Worm (Caenorhabditis elegans) whole organism, young adult: ENCODE data around the gene col-168.

ENCODE experiments used
- B0261.1 ChIP-seq: sonication (generic microtip); optimal IDR thresholded peaks from 2 replicates; lab custom pipeline; 2016; ENCODE audit warnings: mild to moderate bottlenecking, missing genetic modification characterization, moderate library complexity, missing compliant biosample characterization
- B0336.3 ChIP-seq: fragments of 200-800 bp; sonication (Bioruptor generic); IDR thresholded peaks from 2 replicates; pipeline ENCODE4 v1.3.6; 2022; ENCODE audit warnings: missing genetic modification characterization, missing compliant biosample characterization
- F10E7.11 ChIP-seq: sonication (generic microtip); optimal IDR thresholded peaks from 2 replicates; lab custom pipeline; 2017; ENCODE audit warnings: mild to moderate bottlenecking, missing genetic modification characterization, moderate library complexity, missing compliant biosample characterization
- F57C9.4 ChIP-seq: sonication (generic microtip); optimal IDR thresholded peaks from 2 replicates; lab custom pipeline; 2017; ENCODE audit warnings: mild to moderate bottlenecking, missing genetic modification characterization, missing compliant biosample characterization
- T26A5.8 ChIP-seq: sonication (generic microtip); optimal IDR thresholded peaks from 2 replicates; lab custom pipeline; 2016; ENCODE audit warnings: missing genetic modification characterization, missing compliant biosample characterization
- Y53F4B.3 ChIP-seq: fragments of 200-800 bp; sonication (Bioruptor generic); IDR thresholded peaks from 2 replicates; pipeline ENCODE4 v1.3.6; 2022; ENCODE audit warnings: missing genetic modification reagents, missing genetic modification characterization, missing compliant biosample characterization
- akir-1 ChIP-seq: fragments of 200-800 bp; sonication (Bioruptor generic); optimal IDR thresholded peaks from 2 replicates; lab custom pipeline; 2018; ENCODE audit warnings: mild to moderate bottlenecking, missing genetic modification characterization, moderate library complexity, missing compliant biosample characterization
- aptf-3 ChIP-seq: fragments of 200-800 bp; sonication (Bioruptor generic); IDR thresholded peaks from 2 replicates; pipeline ENCODE4 v1.3.6; 2022; ENCODE audit warnings: missing genetic modification characterization, missing compliant biosample characterization
- attf-6 ChIP-seq: fragments of 200-800 bp; sonication (Bioruptor generic); IDR thresholded peaks from 2 replicates; pipeline ENCODE4 v1.3.6; 2022; ENCODE audit warnings: missing genetic modification reagents, missing genetic modification characterization, missing compliant biosample characterization
- ccch-3 ChIP-seq: fragments of 200-800 bp; sonication (Bioruptor generic); optimal IDR thresholded peaks from 2 replicates; lab custom pipeline; 2018; ENCODE audit warnings: mild to moderate bottlenecking, missing genetic modification characterization, missing compliant biosample characterization
- ceh-58 ChIP-seq: fragments of 200-800 bp; sonication (Bioruptor generic); IDR thresholded peaks from 2 replicates; pipeline ENCODE4 v1.3.6; 2022; ENCODE audit warnings: missing genetic modification characterization, missing compliant biosample characterization
- ceh-91 ChIP-seq: fragments of 200-800 bp; sonication (Bioruptor generic); IDR thresholded peaks from 2 replicates; pipeline ENCODE4 v1.3.6; 2022; ENCODE audit warnings: missing genetic modification reagents, missing genetic modification characterization, missing compliant biosample characterization
- dpl-1 ChIP-seq: fragments of 150-350 bp; optimal IDR thresholded peaks from 2 replicates; lab custom pipeline; 2014; ENCODE audit warnings: missing biosample characterization, missing genetic modification reagents, missing genetic modification characterization
- egrh-3 ChIP-seq: fragments of 200-800 bp; sonication (Bioruptor generic); IDR thresholded peaks from 2 replicates; pipeline ENCODE4 v1.3.6; 2022; ENCODE audit warnings: missing genetic modification reagents, missing genetic modification characterization, missing compliant biosample characterization
- ekl-4 ChIP-seq: fragments of 200-800 bp; sonication (Bioruptor generic); IDR thresholded peaks from 2 replicates; pipeline ENCODE4 v1.3.6; 2022; ENCODE audit warnings: missing genetic modification reagents, missing genetic modification characterization, missing compliant biosample characterization
- fkh-3 ChIP-seq: sonication (generic microtip); optimal IDR thresholded peaks from 2 replicates; lab custom pipeline; 2016; ENCODE audit warnings: mild to moderate bottlenecking, missing genetic modification characterization, missing compliant biosample characterization
- hmg-1.2 ChIP-seq: fragments of 200-800 bp; sonication (Bioruptor generic); IDR thresholded peaks from 2 replicates; pipeline ENCODE4 v1.3.6; 2022; ENCODE audit warnings: missing genetic modification reagents, missing genetic modification characterization, missing compliant biosample characterization
- hrde-1 ChIP-seq: sonication (generic microtip); optimal IDR thresholded peaks from 2 replicates; lab custom pipeline; 2016; ENCODE audit warnings: missing genetic modification characterization, mild to moderate bottlenecking, missing compliant biosample characterization, moderate library complexity, missing genotype, missing genetic modification reagents, borderline replicate concordance
- hsf-1 ChIP-seq: fragments of 200-800 bp; sonication (Bioruptor generic); IDR thresholded peaks from 2 replicates; pipeline ENCODE4 v1.3.6; 2022; ENCODE audit warnings: missing genetic modification reagents, missing genetic modification characterization, missing compliant biosample characterization
- let-607 ChIP-seq, 2 experiments: fragments of 200-800 bp in 1 of 2; sonication (Bioruptor generic) in 1 of 2; sonication (generic microtip) in 1 of 2; optimal IDR thresholded peaks; 2 replicates each; lab custom pipeline; 2016 to 2018; ENCODE audit warnings: mild to moderate bottlenecking in 2 of 2, missing compliant biosample characterization in 2 of 2, missing genetic modification characterization in 2 of 2, moderate library complexity in 2 of 2, missing genotype in 1 of 2
- madf-10 ChIP-seq: sonication (generic microtip); optimal IDR thresholded peaks from 2 replicates; lab custom pipeline; 2016; ENCODE audit warnings: mild to moderate bottlenecking, missing genetic modification characterization, missing compliant biosample characterization
- madf-3 ChIP-seq: fragments of 200-800 bp; sonication (Bioruptor generic); IDR thresholded peaks from 2 replicates; pipeline ENCODE4 v1.3.6; 2022; ENCODE audit warnings: missing genetic modification reagents, missing genetic modification characterization, missing compliant biosample characterization
- mes-4 ChIP-seq: sonication (generic microtip); optimal IDR thresholded peaks from 2 replicates; lab custom pipeline; 2016; ENCODE audit warnings: missing genotype, missing genetic modification characterization, missing compliant biosample characterization
- mxl-1 ChIP-seq: sonication (generic microtip); optimal IDR thresholded peaks from 2 replicates; lab custom pipeline; 2016; ENCODE audit warnings: missing genetic modification characterization, missing compliant biosample characterization
- nfya-1 ChIP-seq: sonication (generic microtip); optimal IDR thresholded peaks from 2 replicates; lab custom pipeline; 2017; ENCODE audit warnings: antibody characterized with exemption, missing compliant biosample characterization, missing genetic modification characterization, borderline replicate concordance; ENCODE audit not compliant: insufficient read depth
- nhr-179 ChIP-seq: sonication (generic microtip); optimal IDR thresholded peaks from 2 replicates; lab custom pipeline; 2016; ENCODE audit warnings: mild to moderate bottlenecking, missing genetic modification characterization, missing compliant biosample characterization
- nhr-90 ChIP-seq: sonication (generic microtip); optimal IDR thresholded peaks from 2 replicates; lab custom pipeline; 2016; ENCODE audit warnings: missing genotype, mild to moderate bottlenecking, missing genetic modification characterization, missing compliant biosample characterization
- pbrm-1 ChIP-seq: fragments of 200-800 bp; sonication (Bioruptor generic); IDR thresholded peaks from 2 replicates; pipeline ENCODE4 v1.3.6; 2022; ENCODE audit warnings: missing genetic modification reagents, missing genetic modification characterization, missing compliant biosample characterization
- sea-2 ChIP-seq: fragments of 200-800 bp; sonication (Bioruptor generic); IDR thresholded peaks from 2 replicates; pipeline ENCODE4 v1.3.6; 2022; ENCODE audit warnings: missing genetic modification characterization, missing compliant biosample characterization
- snpc-4 ChIP-seq, 5 experiments: fragments of 150-350 bp in 1 of 5; sonication (generic microtip) in 4 of 5; optimal IDR thresholded peaks; 2 replicates each; lab custom pipeline; 2014 to 2018; ENCODE audit warnings: missing genetic modification characterization in 5 of 5, missing biosample characterization in 3 of 5, antibody characterized with exemption in 2 of 5, mild to moderate bottlenecking in 2 of 5, missing compliant biosample characterization in 2 of 5, missing genotype in 2 of 5, moderate library complexity in 2 of 5, missing genetic modification reagents in 1 of 5
- somi-1 ChIP-seq: fragments of 200-800 bp; sonication (Bioruptor generic); optimal IDR thresholded peaks from 2 replicates; lab custom pipeline; 2018; ENCODE audit warnings: mild to moderate bottlenecking, missing genetic modification characterization, missing compliant biosample characterization
- tbp1 ChIP-seq: fragments of 200-800 bp; sonication (Bioruptor generic); optimal IDR thresholded peaks from 2 replicates; lab custom pipeline; 2018; ENCODE audit warnings: mild to moderate bottlenecking, missing genetic modification characterization, missing compliant biosample characterization
- xnd-1 ChIP-seq: sonication (generic microtip); optimal IDR thresholded peaks from 2 replicates; lab custom pipeline; 2016; ENCODE audit warnings: missing genotype, missing genetic modification reagents, missing genetic modification characterization, missing compliant biosample characterization
- ztf-22 ChIP-seq: fragments of 200-800 bp; sonication (Bioruptor generic); optimal IDR thresholded peaks from 2 replicates; lab custom pipeline; 2018; ENCODE audit warnings: mild to moderate bottlenecking, missing genetic modification characterization, moderate library complexity, missing compliant biosample characterization
- ztf-25 ChIP-seq: fragments of 200-800 bp; sonication (Bioruptor generic); IDR thresholded peaks from 2 replicates; pipeline ENCODE4 v1.3.6; 2022; ENCODE audit warnings: missing genetic modification reagents, missing genetic modification characterization, missing compliant biosample characterization

col-168 gene

DNA sequence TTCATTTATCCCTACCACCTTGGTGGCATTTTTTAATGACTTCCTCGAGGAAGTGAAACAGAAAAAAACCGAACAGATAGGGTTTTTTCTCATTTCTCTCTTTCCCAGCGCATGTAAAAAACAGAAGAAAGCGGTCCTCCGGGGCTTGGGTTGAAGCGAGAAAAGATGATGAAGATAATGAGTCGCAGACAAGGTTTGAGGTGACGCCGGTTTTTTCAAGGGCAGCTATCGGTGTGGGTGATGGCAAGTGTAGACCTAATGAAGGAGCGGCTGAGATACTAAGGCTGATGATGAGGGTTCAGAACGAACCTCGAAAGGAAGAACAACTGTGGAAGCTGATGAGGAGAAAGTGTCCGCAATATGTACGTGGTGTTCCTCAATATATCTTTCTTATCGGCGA, 5.3 kb upstream of the col-168 start:
- TF ChIP-seq sea-2 (GFP tag; lab: Robert Waterston, UW) (no peak), hsf-1 (GFP tag; lab: Robert Waterston, UW) (0 out of 2 replicates have a peak, but pooled peaks have one; percentile 17), ceh-58 (GFP tag; lab: Robert Waterston, UW) (no peak), somi-1 (GFP tag; lab: Kevin White, UChicago) (no peak), snpc-4 (GFP tag; optimal IDR thresholded peaks at IDR 0.05; lab: Kevin White, UChicago) (no peak), snpc-4 (tag; optimal IDR thresholded peaks at IDR 0.05; lab: Kevin White, UChicago) (no peak)

DNA sequence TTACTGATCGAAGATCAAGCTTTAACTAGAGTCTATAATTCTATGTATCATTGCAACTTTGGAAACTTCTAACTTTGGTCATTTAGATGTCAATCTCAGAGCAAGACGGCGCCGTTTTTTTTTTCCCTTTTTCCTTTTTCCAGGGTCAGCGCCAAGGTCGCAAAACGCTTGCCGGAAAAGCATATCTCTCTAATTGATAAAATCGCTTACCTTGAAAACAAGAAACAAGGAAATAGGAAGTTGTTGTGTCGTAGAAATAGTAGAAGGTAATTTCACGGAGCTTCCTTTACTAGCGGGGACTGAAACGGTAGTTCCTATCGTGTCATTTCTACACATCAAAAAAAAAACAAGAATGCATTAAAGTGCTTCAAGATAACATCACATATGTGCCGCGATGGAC, 4.8 kb upstream of the col-168 start:
- TF ChIP-seq sea-2 (GFP tag; lab: Robert Waterston, UW) (no peak), mxl-1 (tag; lab: Kevin White, UChicago) (no peak), B0336.3 (GFP tag; lab: Robert Waterston, UW) (no peak), ztf-22 (no peak), ekl-4 (GFP tag; lab: Robert Waterston, UW) (no peak), Y53F4B.3 (no peak), let-607 (tag; optimal IDR thresholded peaks at IDR 0.05; lab: Kevin White, UChicago) (no peak), madf-10 (tag; lab: Kevin White, UChicago) (no peak)

DNA sequence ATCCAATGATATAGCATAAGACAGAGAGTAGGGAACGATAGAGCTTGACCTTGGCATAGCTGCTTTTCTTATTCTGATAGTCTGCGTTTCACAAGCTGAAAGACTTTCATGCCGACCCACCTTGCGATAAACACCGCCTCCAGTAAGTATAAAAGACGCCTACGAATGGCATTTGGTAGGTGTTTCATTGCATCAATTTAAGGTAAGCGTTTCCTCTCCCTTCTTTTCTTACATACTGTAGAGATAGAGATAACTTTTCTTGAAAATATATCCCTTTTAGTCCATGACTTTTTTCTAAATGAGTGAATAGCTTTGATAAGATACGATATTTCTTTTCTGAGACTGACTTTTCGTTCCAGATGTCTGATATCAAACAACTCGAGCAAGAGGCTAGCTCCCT, 3.1 kb upstream of the col-168 start, which contains the start of gene col-167:
col-167 (plus strand) TSS at position 360 of the 400 bp plus-strand sequence.
- TF ChIP-seq nhr-90 (tag; lab: Kevin White, UChicago) (no peak), Y53F4B.3 (no peak), ztf-25 (no peak), attf-6 (GFP tag; lab: Robert Waterston, UW) (no peak), aptf-3 (GFP tag; lab: Robert Waterston, UW) (no peak), mes-4 (tag; lab: Kevin White, UChicago) (no peak), akir-1 (no peak), ceh-58 (GFP tag; lab: Robert Waterston, UW) (no peak), snpc-4 (GFP tag; optimal IDR thresholded peaks at IDR 0.05; lab: Kevin White, UChicago) (no peak), snpc-4 (tag; optimal IDR thresholded peaks at IDR 0.05; lab: Kevin White, UChicago) (no peak), nfya-1 (tag; lab: Kevin White, UChicago) (no peak), F57C9.4 (tag; lab: Kevin White, UChicago) (no peak), ccch-3 (GFP tag; lab: Kevin White, UChicago) (no peak), tbp1 (no peak), hmg-1.2 (no peak), fkh-3 (tag; lab: Kevin White, UChicago) (no peak), B0336.3 (GFP tag; lab: Robert Waterston, UW) (no peak)

DNA sequence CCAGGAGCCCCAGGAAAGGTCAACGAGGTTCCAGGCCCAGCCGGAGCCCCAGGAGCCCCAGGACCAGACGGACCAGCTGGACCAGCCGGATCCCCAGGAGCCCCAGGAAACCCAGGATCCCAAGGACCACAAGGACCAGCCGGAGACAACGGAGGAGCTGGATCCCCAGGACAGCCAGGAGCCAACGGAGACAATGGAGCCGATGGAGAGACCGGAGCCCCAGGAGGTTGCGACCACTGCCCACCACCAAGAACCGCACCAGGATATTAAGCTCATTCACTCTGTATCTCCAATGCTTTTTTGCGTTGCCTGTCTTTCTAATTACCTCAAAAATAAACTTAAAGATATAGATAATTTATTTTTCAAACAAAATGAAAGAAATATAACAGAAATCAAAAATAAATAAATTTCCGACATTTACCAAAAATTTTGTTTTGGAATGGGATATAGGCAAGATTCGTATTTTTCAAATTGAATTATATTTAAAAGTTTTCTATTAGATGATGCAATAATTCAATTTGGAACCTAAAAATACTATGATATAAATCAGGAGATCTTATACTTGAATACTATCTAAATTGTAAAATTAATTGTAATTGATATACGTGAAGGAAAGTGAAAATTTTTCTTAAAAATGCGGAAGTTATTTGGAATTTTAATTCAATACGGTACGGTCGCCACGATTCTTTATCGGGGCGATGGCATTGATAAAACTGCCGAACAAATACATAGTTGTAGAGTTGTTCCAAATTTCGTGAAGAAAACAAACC, 1.9 kb upstream of the col-168 start:
- TF ChIP-seq egrh-3 (GFP tag; lab: Robert Waterston, UW), result peak; percentile 52
- TF ChIP-seq, all 124 proteins: peak for 1; not testable (repeated sequence) for 123

DNA sequence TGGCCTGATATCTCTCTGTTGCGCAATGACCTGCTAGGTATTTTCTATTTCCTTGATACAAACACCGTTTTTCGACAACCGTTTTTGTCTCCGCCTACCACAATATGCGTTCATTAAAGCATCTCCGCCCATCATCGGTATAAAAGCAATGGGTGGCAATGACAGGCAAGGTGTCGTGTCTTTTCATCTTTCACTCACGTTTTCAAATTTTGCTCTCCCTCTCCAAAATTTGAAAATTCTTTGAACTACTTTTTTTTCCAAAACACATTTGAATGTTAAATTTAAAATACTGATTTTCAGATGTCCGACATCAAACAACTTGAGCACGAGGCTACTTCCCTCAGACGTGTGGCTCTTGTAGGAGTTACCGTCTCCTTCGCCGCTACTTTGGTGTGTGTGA, 2.7 kb downstream of the col-168 start, which contains the start of gene col-169:
col-169 (plus strand) TSS at position 301 of the 400 bp plus-strand sequence.
- TF ChIP-seq hrde-1 (tag; lab: Kevin White, UChicago) (no peak), nhr-179 (no peak), dpl-1 (GFP tag; lab: Kevin White, UChicago) (no peak), ceh-91 (no peak), madf-3 (GFP tag; lab: Robert Waterston, UW) (no peak), ccch-3 (GFP tag; lab: Kevin White, UChicago) (no peak), pbrm-1 (GFP tag; lab: Robert Waterston, UW) (no peak), ztf-25 (no peak), F10E7.11 (no peak), xnd-1 (tag; lab: Kevin White, UChicago) (no peak), T26A5.8 (tag; lab: Kevin White, UChicago) (no peak), B0261.1 (tag; lab: Kevin White, UChicago) (no peak)
